Worm (Caenorhabditis elegans): ENCODE data around the gene lad-2.

ce11 chrIV:2959798-2960197 is 18.5 kb downstream of the lad-2 start, which contains the start of gene ser-6:
- TF ChIP-seq elt-3 (tag; optimal IDR thresholded peaks at IDR 0.05), result no peak
- TF ChIP-seq lin-13 (GFP tag; optimal IDR thresholded peaks at IDR 0.05), result no peak
- no peak for TF ChIP-seq mab-9 (GFP tag; IDR thresholded peaks at IDR 0.05)
- TF ChIP-seq efl-3 (GFP tag; optimal IDR thresholded peaks at IDR 0.05), result no peak
- no peak for TF ChIP-seq snu-23 (GFP tag; optimal IDR thresholded peaks at IDR 0.05)
- TF ChIP-seq snpc-4 (tag; optimal IDR thresholded peaks at IDR 0.05), result no peak
- no peak for TF ChIP-seq rnt-1 (tag; optimal IDR thresholded peaks at IDR 0.05)
- no peak for TF ChIP-seq lin-39 (tag; optimal IDR thresholded peaks at IDR 0.05)
- TF ChIP-seq dpl-1 (GFP tag; optimal IDR thresholded peaks at IDR 0.05), result no peak
- TF ChIP-seq ces-1 (GFP tag; optimal IDR thresholded peaks at IDR 0.05), result no peak
- TF ChIP-seq pag-3 (tag; optimal IDR thresholded peaks at IDR 0.05; ENCODE audit: borderline replicate concordance, insufficient read depth), result no peak
- TF ChIP-seq lir-3 (tag; optimal IDR thresholded peaks at IDR 0.05; ENCODE audit: poor library complexity), result no peak
- no peak for TF ChIP-seq lin-14 (GFP tag; optimal IDR thresholded peaks at IDR 0.05)
- no peak for TF ChIP-seq C16A3.4 (tag; optimal IDR thresholded peaks at IDR 0.05)

Measured in whole organism, L1 larva.